Fruit fly (Drosophila melanogaster): ENCODE results near the gene Prosbeta2R2.

The Prosbeta2R2 gene

DNA sequence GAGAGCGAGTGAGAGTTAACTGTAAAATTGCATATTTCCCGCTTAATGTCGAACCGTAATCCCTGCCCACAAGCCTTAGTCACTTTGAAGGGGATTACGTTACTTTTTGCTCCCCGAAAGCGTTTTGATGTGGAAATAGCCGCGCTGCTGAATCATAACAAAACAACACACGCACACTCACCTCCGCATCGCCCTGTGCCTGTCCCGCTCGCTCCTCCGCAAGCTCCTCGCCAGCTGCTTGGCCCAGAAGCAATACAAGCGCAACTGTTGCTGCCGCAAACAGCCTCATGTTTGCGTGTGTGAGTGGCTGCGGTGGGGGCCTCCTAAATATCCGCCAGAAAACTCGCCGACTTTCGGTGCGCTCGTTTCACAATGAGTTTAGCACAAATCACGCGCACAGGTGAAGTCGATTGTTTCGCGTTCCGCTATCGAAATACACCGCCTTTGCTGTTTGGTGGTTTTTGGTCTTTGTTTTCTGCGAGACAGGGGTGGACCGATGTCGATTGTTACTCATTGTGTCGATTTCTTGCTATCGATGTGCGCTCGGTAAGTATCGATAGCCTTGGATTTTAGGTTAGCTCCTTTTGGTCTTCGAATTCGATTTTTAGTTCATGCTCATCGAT is 32.0 kb upstream of the Prosbeta2R2 start, which contains the start of gene CtsF:
CtsF (minus strand) TSS at position 503 of the 623 bp plus-strand sequence.
- TF ChIP-seq Myc (optimal IDR thresholded peaks at IDR 0.05) (no peak), ttk (optimal IDR thresholded peaks at IDR 0.05) (no peak), h (optimal IDR thresholded peaks at IDR 0.05) (no peak), insv (optimal IDR thresholded peaks at IDR 0.05) (no peak), Sin3A (optimal IDR thresholded peaks at IDR 0.05) (no peak), psq (optimal IDR thresholded peaks at IDR 0.05) (no peak)

DNA sequence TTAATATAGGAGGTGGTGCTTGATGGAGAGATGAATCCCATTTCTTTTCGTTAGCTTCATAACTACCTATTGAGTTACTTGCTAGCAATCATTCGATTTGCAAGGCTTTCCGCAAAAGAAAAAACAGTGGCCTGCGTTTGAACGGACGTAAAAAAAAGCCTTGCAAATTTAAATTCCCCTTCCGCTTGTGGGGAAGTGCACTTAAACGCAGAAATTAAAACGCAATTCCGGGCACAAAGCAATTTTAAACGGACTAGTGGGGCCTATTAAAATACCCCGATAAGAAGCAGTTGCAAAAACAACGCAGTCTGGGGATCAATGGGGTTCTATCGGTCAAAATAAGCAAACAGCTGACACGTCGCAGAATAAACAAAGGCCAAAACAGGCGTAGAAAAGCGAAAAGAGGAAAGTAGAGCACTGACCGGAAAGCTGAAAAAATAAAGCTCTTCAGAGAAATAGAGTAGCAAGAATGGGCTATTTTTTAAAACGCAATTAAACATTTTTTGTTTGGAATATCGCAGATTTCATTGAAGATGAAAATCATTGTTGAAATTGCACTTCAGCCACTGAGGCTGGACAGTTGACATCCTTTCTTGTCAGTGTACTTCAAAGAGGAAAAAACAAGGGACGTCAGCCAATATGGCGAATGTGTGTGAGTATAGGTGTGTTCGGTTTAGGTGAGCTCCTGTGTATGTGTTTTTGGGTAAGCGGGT is 31.4 kb upstream of the Prosbeta2R2 start:
- TF ChIP-seq Myc (optimal IDR thresholded peaks at IDR 0.05) (no peak), insv (optimal IDR thresholded peaks at IDR 0.05) (no peak), psq (optimal IDR thresholded peaks at IDR 0.05) (no peak), Sin3A (optimal IDR thresholded peaks at IDR 0.05) (no peak), ttk (optimal IDR thresholded peaks at IDR 0.05) (no peak), h (optimal IDR thresholded peaks at IDR 0.05) (no peak)

DNA sequence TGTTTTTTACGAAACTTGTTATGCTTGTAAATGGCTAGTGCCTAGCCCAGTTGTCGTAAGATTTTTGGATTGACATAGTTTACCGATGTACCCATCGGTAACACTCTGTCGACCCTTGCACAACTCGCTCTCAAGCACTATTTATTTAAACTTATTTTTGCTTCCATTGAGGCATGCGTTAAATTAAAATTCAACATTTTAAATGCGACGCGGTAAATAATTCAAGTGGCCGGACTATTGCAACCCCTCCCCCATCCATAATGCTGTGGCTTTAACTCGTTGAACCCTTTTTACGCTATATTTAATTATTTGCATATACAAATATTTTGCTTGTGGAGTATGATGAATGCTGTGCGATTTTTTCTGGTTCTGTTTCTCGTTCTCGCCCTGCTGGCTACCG is 30.0 kb upstream of the Prosbeta2R2 start:
- TF ChIP-seq ttk (optimal IDR thresholded peaks at IDR 0.05): no peak
- TF ChIP-seq Myc (optimal IDR thresholded peaks at IDR 0.05): no peak
- no peak for TF ChIP-seq Sin3A (optimal IDR thresholded peaks at IDR 0.05)
- no peak for TF ChIP-seq insv (optimal IDR thresholded peaks at IDR 0.05)
- no peak for TF ChIP-seq h (optimal IDR thresholded peaks at IDR 0.05)
- TF ChIP-seq psq (optimal IDR thresholded peaks at IDR 0.05): no peak

- TF ChIP-seq insv (optimal IDR thresholded peaks at IDR 0.05): no peak
- no peak for TF ChIP-seq h (optimal IDR thresholded peaks at IDR 0.05)
- TF ChIP-seq Myc (optimal IDR thresholded peaks at IDR 0.05): no peak
- no peak for TF ChIP-seq psq (optimal IDR thresholded peaks at IDR 0.05)
- no peak for TF ChIP-seq Sin3A (optimal IDR thresholded peaks at IDR 0.05)
- no peak for TF ChIP-seq ttk (optimal IDR thresholded peaks at IDR 0.05)
Observed at dm6 chr3R:5246950-5247349, 27.6 kb upstream of the Prosbeta2R2 start.

- TF ChIP-seq h (optimal IDR thresholded peaks at IDR 0.05) (no peak), ttk (optimal IDR thresholded peaks at IDR 0.05) (no peak), psq (optimal IDR thresholded peaks at IDR 0.05) (no peak), Sin3A (optimal IDR thresholded peaks at IDR 0.05) (no peak), Myc (optimal IDR thresholded peaks at IDR 0.05) (no peak), insv (optimal IDR thresholded peaks at IDR 0.05) (no peak)
Observed at dm6 chr3R:5240721-5241120, 21.4 kb upstream of the Prosbeta2R2 start, which contains the start of gene CG33293. CG33293 (minus strand) TSS chr3R:5240735.

DNA sequence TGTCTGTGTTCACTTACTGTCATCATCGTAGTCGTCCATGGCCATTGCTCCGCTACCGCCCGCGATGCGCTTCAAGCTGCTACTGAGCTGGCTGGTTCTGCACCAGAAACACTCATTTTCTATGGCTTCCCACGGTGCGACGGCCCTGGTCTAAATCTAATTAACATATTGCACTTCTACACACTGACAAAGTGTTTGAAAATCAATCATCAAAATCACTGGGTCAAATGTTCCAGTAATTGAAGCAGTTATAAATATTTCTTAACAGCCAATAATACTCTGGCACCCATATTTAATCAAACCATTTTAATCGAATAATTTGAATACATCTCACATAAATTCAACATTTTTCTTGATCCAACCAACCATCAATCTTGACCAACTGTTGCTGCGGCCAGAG is 17.9 kb upstream of the Prosbeta2R2 start, which contains the start of gene rtp:
rtp (minus strand) TSS at position 101 of the 400 bp plus-strand sequence.
- TF ChIP-seq ttk (optimal IDR thresholded peaks at IDR 0.05) (no peak), h (optimal IDR thresholded peaks at IDR 0.05) (no peak), Sin3A (optimal IDR thresholded peaks at IDR 0.05) (no peak), insv (optimal IDR thresholded peaks at IDR 0.05) (no peak)

dm6 chr3R:5232197-5232607 is 12.9 kb upstream of the Prosbeta2R2 start, which contains the start of the genes Kat60 and Mms19:
Kat60 (minus strand) TSS chr3R:5232209.
Mms19 (plus strand) TSS chr3R:5232543.
- TF ChIP-seq psq (optimal IDR thresholded peaks at IDR 0.05) (no peak), Myc (optimal IDR thresholded peaks at IDR 0.05) (no peak), Sin3A (optimal IDR thresholded peaks at IDR 0.05) (no peak), insv (optimal IDR thresholded peaks at IDR 0.05) (no peak), h (optimal IDR thresholded peaks at IDR 0.05) (no peak), ttk (optimal IDR thresholded peaks at IDR 0.05) (no peak)

- TF ChIP-seq ttk (optimal IDR thresholded peaks at IDR 0.05): no peak
- no peak for TF ChIP-seq Myc (optimal IDR thresholded peaks at IDR 0.05)
- TF ChIP-seq Sin3A (optimal IDR thresholded peaks at IDR 0.05): no peak
- TF ChIP-seq h (optimal IDR thresholded peaks at IDR 0.05): no peak
- no peak for TF ChIP-seq insv (optimal IDR thresholded peaks at IDR 0.05)
- no peak for TF ChIP-seq psq (optimal IDR thresholded peaks at IDR 0.05)
Observed at dm6 chr3R:5231383-5232196, 12.3 kb upstream of the Prosbeta2R2 start.

- TF ChIP-seq Myc (optimal IDR thresholded peaks at IDR 0.05): no peak
- TF ChIP-seq h (optimal IDR thresholded peaks at IDR 0.05): no peak
- TF ChIP-seq insv (optimal IDR thresholded peaks at IDR 0.05): no peak
- no peak for TF ChIP-seq ttk (optimal IDR thresholded peaks at IDR 0.05)
- no peak for TF ChIP-seq psq (optimal IDR thresholded peaks at IDR 0.05)
- no peak for TF ChIP-seq Sin3A (optimal IDR thresholded peaks at IDR 0.05)
Observed at dm6 chr3R:5229458-5229857, 10.1 kb upstream of the Prosbeta2R2 start.

dm6 chr3R:5226025-5226424 is 6.7 kb upstream of the Prosbeta2R2 start, which contains the start of gene Vps37B:
Vps37B (plus strand) TSS chr3R:5226158.
- no peak for TF ChIP-seq insv (optimal IDR thresholded peaks at IDR 0.05)
- no peak for TF ChIP-seq h (optimal IDR thresholded peaks at IDR 0.05)
- no peak for TF ChIP-seq ttk (optimal IDR thresholded peaks at IDR 0.05)
- no peak for TF ChIP-seq psq (optimal IDR thresholded peaks at IDR 0.05)
- no peak for TF ChIP-seq Sin3A (optimal IDR thresholded peaks at IDR 0.05)
- TF ChIP-seq Myc (optimal IDR thresholded peaks at IDR 0.05): no peak

DNA sequence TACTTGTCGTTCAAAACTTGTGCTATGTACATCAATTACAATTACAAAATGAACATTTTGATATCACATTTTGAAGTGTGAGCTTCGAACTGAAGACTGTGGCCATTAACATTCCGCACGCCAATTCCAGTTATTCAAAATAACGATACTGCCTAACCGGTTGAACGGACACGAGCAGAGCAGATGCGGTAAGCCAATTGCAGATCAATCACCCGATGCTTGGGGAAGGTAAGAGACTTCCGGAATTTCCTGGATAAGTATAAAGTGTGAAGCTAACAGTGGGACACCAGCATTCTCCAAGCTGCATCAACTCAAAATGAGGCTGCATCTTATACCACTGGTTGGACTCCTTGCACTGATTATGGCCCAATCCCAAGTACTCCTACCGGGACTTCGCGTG is 4.5 kb upstream of the Prosbeta2R2 start, which contains the start of gene CG14664:
CG14664 (plus strand) TSS at position 301 of the 400 bp plus-strand sequence.
- TF ChIP-seq ttk (optimal IDR thresholded peaks at IDR 0.05) (no peak), Sin3A (optimal IDR thresholded peaks at IDR 0.05) (no peak), Myc (optimal IDR thresholded peaks at IDR 0.05) (no peak), insv (optimal IDR thresholded peaks at IDR 0.05) (no peak), h (optimal IDR thresholded peaks at IDR 0.05) (no peak), psq (optimal IDR thresholded peaks at IDR 0.05) (no peak)

All from Kc167 (cell line).